Worm (Caenorhabditis elegans): Measurements from ENCODE around the gene F54D5.7.

Gene F54D5.7

ce11 chrII:11518184-11518583 is 29.1 kb upstream of the F54D5.7 start, which contains the start of gene B0334.10 (continued):
- TF ChIP-seq lsy-27 (tag; optimal IDR thresholded peaks at IDR 0.05; ENCODE audit: borderline replicate concordance, insufficient read depth) = no peak

DNA sequence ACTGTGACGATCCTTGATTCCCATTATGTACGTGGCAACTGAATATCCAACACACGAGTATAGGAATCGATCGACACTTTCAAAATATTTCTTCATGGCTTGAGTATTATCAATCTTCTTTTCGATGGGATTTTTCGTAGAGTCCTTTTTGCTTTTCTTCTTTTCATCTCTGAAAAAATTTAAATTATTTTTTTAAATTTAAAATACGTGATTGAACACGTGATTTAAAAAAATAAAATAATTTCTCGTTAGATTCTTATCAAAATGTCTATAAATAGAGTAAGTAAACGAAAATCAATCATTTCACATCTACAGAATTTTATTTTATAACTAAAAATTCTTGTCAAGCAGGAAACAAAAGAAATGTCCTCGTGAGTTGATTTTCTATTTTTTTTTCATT is 26.0 kb upstream of the F54D5.7 start, which contains the start of gene Y62F5A.10:
Y62F5A.10 (plus strand) TSS at position 301 of the 400 bp plus-strand sequence.
- TF ChIP-seq pbrm-1 (GFP tag; IDR thresholded peaks at IDR 0.05) = no peak
- no peak for TF ChIP-seq ztf-22 (GFP tag; optimal IDR thresholded peaks at IDR 0.05)
- no peak for TF ChIP-seq F23B12.7 (tag; optimal IDR thresholded peaks at IDR 0.05; ENCODE audit: insufficient read depth)
- TF ChIP-seq C06A6.2 (GFP tag; conservative IDR thresholded peaks at IDR 0.05) = no peak
- no peak for TF ChIP-seq nfyb-1 (GFP tag; IDR thresholded peaks at IDR 0.05)
- TF ChIP-seq tbp1 (GFP tag; optimal IDR thresholded peaks at IDR 0.05) = no peak
- no peak for TF ChIP-seq xnd-1 (tag; optimal IDR thresholded peaks at IDR 0.05)
- TF ChIP-seq bed-1 (GFP tag; IDR thresholded peaks at IDR 0.05) = no peak
- no peak for TF ChIP-seq ztf-26 (tag; optimal IDR thresholded peaks at IDR 0.05)
- TF ChIP-seq dox-1 (GFP tag; IDR thresholded peaks at IDR 0.05) = no peak
- no peak for TF ChIP-seq ztf-6 (GFP tag; IDR thresholded peaks at IDR 0.05)
- no peak for TF ChIP-seq B0336.3 (GFP tag; IDR thresholded peaks at IDR 0.05)
- no peak for TF ChIP-seq B0035.1 (tag; optimal IDR thresholded peaks at IDR 0.05)
- no peak for TF ChIP-seq hlh-26 (GFP tag; conservative IDR thresholded peaks at IDR 0.05)

DNA sequence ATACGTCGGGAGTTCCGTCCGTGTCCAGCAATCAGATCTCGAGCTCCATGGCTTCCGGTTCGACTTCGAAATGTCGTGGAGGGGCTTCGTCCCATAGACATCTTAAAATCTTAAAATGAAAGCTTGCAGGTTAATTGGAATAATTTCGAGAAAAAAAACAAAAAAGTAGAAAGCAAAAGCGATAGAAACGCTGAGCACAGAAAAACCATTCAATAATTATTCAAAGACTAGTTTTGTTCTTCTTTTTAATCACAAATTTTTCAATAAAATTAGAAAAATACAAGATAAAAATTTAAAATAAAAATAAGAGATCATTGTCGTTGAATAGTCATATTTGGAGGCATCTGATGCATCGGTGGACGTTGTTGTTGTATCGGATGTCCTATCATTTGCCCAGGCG is 20.4 kb upstream of the F54D5.7 start, which contains the start of gene age-1:
age-1 (minus strand) TSS at position 101 of the 400 bp plus-strand sequence.
- no peak for TF ChIP-seq him-1 (tag; optimal IDR thresholded peaks at IDR 0.05)
- TF ChIP-seq mel-28 (tag; optimal IDR thresholded peaks at IDR 0.05; ENCODE audit: borderline replicate concordance) = no peak
- no peak for TF ChIP-seq F49E8.2 (tag; optimal IDR thresholded peaks at IDR 0.05; ENCODE audit: insufficient read depth)
- TF ChIP-seq K12H6.12 (tag; optimal IDR thresholded peaks at IDR 0.05) = no peak
- no peak for TF ChIP-seq chd-7 (tag; optimal IDR thresholded peaks at IDR 0.05)
- no peak for TF ChIP-seq attf-6 (GFP tag; IDR thresholded peaks at IDR 0.05)
- no peak for TF ChIP-seq ceh-27 (GFP tag; optimal IDR thresholded peaks at IDR 0.05)

- TF ChIP-seq K12H6.12 (tag; optimal IDR thresholded peaks at IDR 0.05) (no peak), rec-8 (tag; optimal IDR thresholded peaks at IDR 0.05) (no peak), hrde-1 (tag; optimal IDR thresholded peaks at IDR 0.05; ENCODE audit: borderline replicate concordance) (no peak), nhr-27 (tag; optimal IDR thresholded peaks at IDR 0.05) (no peak), lin-54 (GFP tag; optimal IDR thresholded peaks at IDR 0.05) (no peak), attf-5 (GFP tag; optimal IDR thresholded peaks at IDR 0.05) (no peak), F57A8.1 (GFP tag; optimal IDR thresholded peaks at IDR 0.05) (no peak), lsy-27 (tag; optimal IDR thresholded peaks at IDR 0.05; ENCODE audit: borderline replicate concordance, insufficient read depth) (no peak), ceh-100 (GFP tag; IDR thresholded peaks at IDR 0.05) (0 out of 2 replicates have a peak, but pooled peaks have one; percentile 13), lin-26 (GFP tag; IDR thresholded peaks at IDR 0.05) (no peak), madf-6 (GFP tag; IDR thresholded peaks at IDR 0.05) (peak; percentile 39; the same call in 1 of the 2 replicates), nhr-80 (tag; optimal IDR thresholded peaks at IDR 0.05) (no peak)
Measured at ce11 chrII:11533716-11534115, 13.6 kb upstream of the F54D5.7 start, which contains the start of gene mdt-8. Gene mdt-8, minus strand, starts transcription at chrII:11533816.
